Worm (Caenorhabditis elegans) whole organism, early embryonic: ENCODE measurements around the gene str-220.

Experiments used
- B0310.2 ChIP-seq: sonication (generic microtip); optimal IDR thresholded peaks from 2 replicates; lab custom pipeline; 2016; ENCODE audit warnings: mild to moderate bottlenecking, missing genetic modification characterization, missing compliant biosample characterization
- F13C5.2 ChIP-seq: sonication (generic microtip); optimal IDR thresholded peaks from 2 replicates; lab custom pipeline; 2017; ENCODE audit warnings: mild to moderate bottlenecking, missing genetic modification characterization, inconsistent platforms, missing compliant biosample characterization
- aly-1 ChIP-seq: sonication (generic microtip); optimal IDR thresholded peaks from 2 replicates; lab custom pipeline; 2016; ENCODE audit warnings: missing genetic modification characterization, missing compliant biosample characterization
- ama-1 ChIP-seq: fragments of 150-350 bp; optimal IDR thresholded peaks from 2 replicates; lab custom pipeline; 2014
- ceh-13 ChIP-seq: fragments of 200-800 bp; sonication (Bioruptor generic); optimal IDR thresholded peaks from 2 replicates; lab custom pipeline; 2018; ENCODE audit warnings: mild to moderate bottlenecking, missing genetic modification characterization, missing compliant biosample characterization
- ceh-36 ChIP-seq: sonication (generic microtip); optimal IDR thresholded peaks from 2 replicates; lab custom pipeline; 2016; ENCODE audit warnings: missing genetic modification characterization, inconsistent platforms, missing compliant biosample characterization
- ets-7 ChIP-seq: sonication (generic microtip); optimal IDR thresholded peaks from 2 replicates; lab custom pipeline; 2016; ENCODE audit warnings: missing genotype, missing genetic modification characterization, missing compliant biosample characterization
- flt-1 ChIP-seq: fragments of 200-800 bp; sonication (Bioruptor generic); IDR thresholded peaks from 2 replicates; pipeline ENCODE4 v1.3.6; 2022; ENCODE audit warnings: missing genetic modification characterization, missing compliant biosample characterization
- hmbx-1 ChIP-seq: sonication (generic microtip); optimal IDR thresholded peaks from 2 replicates; lab custom pipeline; 2016; ENCODE audit warnings: mild to moderate bottlenecking, missing genetic modification characterization, missing compliant biosample characterization
- hmg-4 ChIP-seq: fragments of 200-800 bp; sonication (Bioruptor generic); optimal IDR thresholded peaks from 2 replicates; lab custom pipeline; 2018; ENCODE audit warnings: mild to moderate bottlenecking, missing genetic modification characterization, missing compliant biosample characterization
- hnd-1 ChIP-seq: sonication (generic microtip); optimal IDR thresholded peaks from 2 replicates; lab custom pipeline; 2016; ENCODE audit warnings: missing genetic modification characterization, missing compliant biosample characterization
- pes-1 ChIP-seq: fragments of 200-800 bp; sonication (Bioruptor generic); IDR thresholded peaks from 2 replicates; pipeline ENCODE4 v1.3.6; 2022; ENCODE audit warnings: missing genetic modification reagents, missing genetic modification characterization, missing compliant biosample characterization
- scrt-1 ChIP-seq: fragments of 200-800 bp; sonication (Bioruptor generic); IDR thresholded peaks from 2 replicates; pipeline ENCODE4 v1.3.6; 2022; ENCODE audit warnings: missing genetic modification characterization, missing compliant biosample characterization
- sea-1 ChIP-seq: fragments of 200-800 bp; sonication (Bioruptor generic); conservative IDR thresholded peaks from 2 replicates; pipeline ENCODE4 v1.3.6; 2022; ENCODE audit warnings: missing genetic modification characterization, missing compliant biosample characterization
- tbx-11 ChIP-seq: fragments of 200-800 bp; sonication (Bioruptor generic); IDR thresholded peaks from 2 replicates; pipeline ENCODE4 v1.3.6; 2022; ENCODE audit warnings: missing genetic modification characterization, missing compliant biosample characterization
- tbx-37 ChIP-seq: fragments of 200-800 bp; sonication (Bioruptor generic); conservative IDR thresholded peaks from 2 replicates; pipeline ENCODE4 v1.3.6; 2022; ENCODE audit warnings: missing genetic modification reagents, missing genetic modification characterization, missing compliant biosample characterization
- tra-4 ChIP-seq: sonication (generic microtip); optimal IDR thresholded peaks from 2 replicates; lab custom pipeline; 2017; ENCODE audit warnings: missing genetic modification characterization, missing compliant biosample characterization

The str-220 gene

DNA sequence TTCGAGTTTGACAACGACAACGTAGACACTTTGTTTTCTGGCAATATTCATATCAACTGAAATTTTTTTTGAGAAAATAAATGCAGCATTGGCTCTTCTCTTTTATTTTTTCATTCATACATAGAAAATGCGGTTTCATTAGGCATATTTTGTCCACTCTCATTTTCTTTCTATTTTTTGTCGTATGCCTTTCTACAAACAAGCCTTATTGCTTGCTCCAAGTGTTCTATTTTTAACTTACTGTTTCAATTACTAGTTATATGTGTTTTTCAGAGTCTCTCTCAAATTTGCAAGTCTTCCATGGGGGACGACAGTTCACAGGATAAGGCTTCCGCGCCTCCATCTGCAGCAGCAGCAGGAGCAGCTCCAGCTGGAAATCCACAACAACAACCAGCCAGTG lies 34.8 kb upstream of the str-220 start, which contains the start of gene kcc-1:
TSS of gene kcc-1 (plus strand) at position 301 of the 400 bp plus-strand sequence.
- no peak for TF ChIP-seq ets-7 (tag; lab: Kevin White, UChicago)
- no peak for TF ChIP-seq pes-1 (GFP tag; lab: Robert Waterston, UW)
- no peak for TF ChIP-seq F13C5.2 (tag; lab: Kevin White, UChicago)
- TF ChIP-seq flt-1 (GFP tag; lab: Robert Waterston, UW): no peak
- no peak for TF ChIP-seq tbx-37 (GFP tag; lab: Robert Waterston, UW)
- no peak for TF ChIP-seq hmg-4 (GFP tag; lab: Kevin White, UChicago)
- no peak for TF ChIP-seq hmbx-1
- TF ChIP-seq ceh-36 (tag; lab: Kevin White, UChicago): no peak
- TF ChIP-seq B0310.2 (tag; lab: Kevin White, UChicago): no peak
- no peak for TF ChIP-seq ama-1 (lab: Kevin White, UChicago)
- no peak for TF ChIP-seq ceh-13 (GFP tag; lab: Kevin White, UChicago)
- TF ChIP-seq sea-1 (GFP tag; lab: Robert Waterston, UW): no peak
- no peak for TF ChIP-seq tra-4 (tag; lab: Kevin White, UChicago)
- TF ChIP-seq scrt-1 (GFP tag; lab: Robert Waterston, UW): no peak
- TF ChIP-seq aly-1: no peak

DNA sequence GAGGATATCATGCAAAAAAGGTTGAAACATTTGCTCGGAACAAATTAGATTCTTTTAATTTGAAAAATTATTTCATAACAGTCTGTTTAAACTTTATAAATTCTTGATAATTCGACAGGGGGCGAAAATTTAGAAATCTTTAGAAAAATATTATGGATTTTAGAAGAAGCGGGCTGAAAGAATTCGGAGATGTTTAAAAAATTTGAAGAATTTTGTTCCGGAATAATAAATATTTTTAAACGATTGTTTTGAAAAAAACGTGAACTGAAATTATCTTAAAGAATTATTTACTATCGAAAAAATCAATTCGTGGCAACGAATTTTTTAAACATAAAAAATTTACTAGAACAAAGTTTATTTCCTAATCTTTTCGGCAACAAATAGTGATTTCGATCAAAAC lies 32.6 kb upstream of the str-220 start, which contains the start of gene R13A1.3:
TSS of gene R13A1.3 (plus strand) at position 301 of the 400 bp plus-strand sequence.
- TF ChIP-seq scrt-1 (GFP tag; lab: Robert Waterston, UW) (no peak), ceh-36 (tag; lab: Kevin White, UChicago) (no peak), B0310.2 (tag; lab: Kevin White, UChicago) (no peak), tra-4 (tag; lab: Kevin White, UChicago) (no peak), hnd-1 (tag; lab: Kevin White, UChicago) (no peak), flt-1 (GFP tag; lab: Robert Waterston, UW) (no peak), aly-1 (no peak), ceh-13 (GFP tag; lab: Kevin White, UChicago) (no peak), tbx-11 (GFP tag; lab: Robert Waterston, UW) (no peak), ets-7 (tag; lab: Kevin White, UChicago) (no peak), hmg-4 (GFP tag; lab: Kevin White, UChicago) (no peak), pes-1 (GFP tag; lab: Robert Waterston, UW) (no peak)

DNA sequence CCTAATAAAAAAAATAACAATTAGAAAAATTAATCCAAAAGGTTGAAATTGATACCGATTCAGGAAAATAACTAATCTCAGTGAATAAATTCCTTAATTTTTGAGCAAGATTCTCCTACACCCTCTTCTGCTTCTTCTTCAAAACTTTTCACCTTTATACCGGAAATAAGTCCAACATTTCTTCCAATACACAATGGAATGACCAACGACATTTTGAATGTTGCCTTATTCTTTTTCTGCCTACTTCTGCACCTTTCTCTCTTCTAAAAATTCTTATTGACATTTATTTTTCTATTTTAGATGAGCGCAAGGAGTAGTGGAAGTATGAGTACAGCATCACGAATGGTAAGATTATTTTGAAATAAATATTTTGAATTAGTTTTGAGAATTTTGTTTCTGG lies 25.7 kb upstream of the str-220 start, which contains the start of gene unc-8:
TSS of gene unc-8 (plus strand) at position 301 of the 400 bp plus-strand sequence.
- TF ChIP-seq tbx-37 (GFP tag; lab: Robert Waterston, UW) (no peak), ceh-36 (tag; lab: Kevin White, UChicago) (no peak), ama-1 (lab: Kevin White, UChicago) (no peak), hmbx-1 (no peak), tbx-11 (GFP tag; lab: Robert Waterston, UW) (no peak), scrt-1 (GFP tag; lab: Robert Waterston, UW) (no peak), hmg-4 (GFP tag; lab: Kevin White, UChicago) (no peak), tra-4 (tag; lab: Kevin White, UChicago) (no peak), flt-1 (GFP tag; lab: Robert Waterston, UW) (no peak)

DNA sequence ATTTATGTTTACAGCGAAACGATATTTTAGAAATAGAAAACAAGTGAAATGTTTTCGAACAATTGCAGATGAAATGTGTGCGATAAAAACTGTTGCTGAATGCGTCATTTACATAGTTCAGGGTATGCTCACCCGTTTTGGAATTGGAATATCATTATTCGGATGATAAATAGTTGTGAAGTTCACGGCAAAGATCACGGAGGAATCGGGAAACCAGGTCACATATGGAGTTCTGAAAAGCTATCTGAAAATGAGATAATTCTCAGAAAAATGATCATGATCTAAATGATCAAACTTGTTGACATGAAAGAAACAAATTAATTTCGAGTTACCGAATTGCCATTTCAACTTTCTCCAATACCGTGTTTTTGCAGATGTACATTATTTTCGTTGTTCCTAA lies 24.6 kb upstream of the str-220 start, which contains the start of gene best-16:
TSS of gene best-16 (minus strand) at position 101 of the 400 bp plus-strand sequence.
- no peak for TF ChIP-seq hnd-1 (tag; lab: Kevin White, UChicago)
- no peak for TF ChIP-seq sea-1 (GFP tag; lab: Robert Waterston, UW)
- no peak for TF ChIP-seq B0310.2 (tag; lab: Kevin White, UChicago)
- TF ChIP-seq scrt-1 (GFP tag; lab: Robert Waterston, UW): no peak
- TF ChIP-seq F13C5.2 (tag; lab: Kevin White, UChicago): no peak
- no peak for TF ChIP-seq tbx-11 (GFP tag; lab: Robert Waterston, UW)
- no peak for TF ChIP-seq pes-1 (GFP tag; lab: Robert Waterston, UW)

DNA sequence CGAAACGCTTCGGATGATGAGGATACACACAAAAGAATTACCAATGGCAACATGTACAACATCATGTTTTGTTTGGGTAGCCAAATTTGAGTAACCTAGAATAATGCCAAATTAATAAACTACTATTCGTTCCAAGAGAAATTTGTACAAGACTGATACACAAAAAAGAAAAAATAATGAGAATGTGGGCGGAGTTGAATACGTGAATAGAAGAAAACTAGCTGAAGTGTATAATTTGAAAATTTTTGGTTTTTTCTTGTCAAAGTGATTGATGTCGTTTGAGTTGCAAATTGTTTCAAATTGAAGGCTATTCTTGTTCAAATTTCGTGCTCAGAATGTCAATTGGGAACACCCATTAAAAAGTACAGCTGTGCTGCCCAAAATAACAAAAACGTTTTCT lies 20.6 kb upstream of the str-220 start, which contains the start of gene R13A1.5:
TSS of gene R13A1.5 (minus strand) at position 101 of the 400 bp plus-strand sequence.
- no peak for TF ChIP-seq flt-1 (GFP tag; lab: Robert Waterston, UW)
- TF ChIP-seq tbx-11 (GFP tag; lab: Robert Waterston, UW): no peak
- no peak for TF ChIP-seq ama-1 (lab: Kevin White, UChicago)
- no peak for TF ChIP-seq ets-7 (tag; lab: Kevin White, UChicago)
- TF ChIP-seq hnd-1 (tag; lab: Kevin White, UChicago): no peak

DNA sequence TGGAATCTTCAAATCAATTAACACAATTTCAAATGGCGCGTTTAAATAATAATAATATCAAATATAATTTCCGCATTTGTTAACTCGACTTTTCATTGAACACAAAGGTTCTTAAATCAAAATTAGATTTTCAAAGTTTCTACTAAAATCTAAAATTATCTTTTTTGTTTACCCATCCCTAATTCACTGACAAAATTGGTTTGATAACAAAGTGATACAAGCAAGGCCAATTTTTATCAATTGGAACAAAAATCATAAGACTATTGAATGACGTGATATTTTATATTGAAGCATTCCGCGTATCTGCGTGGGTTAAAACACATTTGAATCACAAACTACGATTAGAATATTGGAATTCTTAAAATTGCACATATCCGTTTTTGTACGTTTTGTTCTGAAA lies 19.3 kb upstream of the str-220 start:
- TF ChIP-seq B0310.2 (tag; lab: Kevin White, UChicago) (no peak), tra-4 (tag; lab: Kevin White, UChicago) (no peak), scrt-1 (GFP tag; lab: Robert Waterston, UW) (no peak), flt-1 (GFP tag; lab: Robert Waterston, UW) (no peak), tbx-37 (GFP tag; lab: Robert Waterston, UW) (no peak), sea-1 (GFP tag; lab: Robert Waterston, UW) (no peak), pes-1 (GFP tag; lab: Robert Waterston, UW) (no peak), ets-7 (tag; lab: Kevin White, UChicago) (no peak), aly-1 (no peak), tbx-11 (GFP tag; lab: Robert Waterston, UW) (no peak), ceh-36 (tag; lab: Kevin White, UChicago) (no peak), hnd-1 (tag; lab: Kevin White, UChicago) (no peak), F13C5.2 (tag; lab: Kevin White, UChicago) (no peak), hmbx-1 (no peak), hmg-4 (GFP tag; lab: Kevin White, UChicago) (no peak), ama-1 (lab: Kevin White, UChicago) (no peak), ceh-13 (GFP tag; lab: Kevin White, UChicago) (no peak)
